Worm (Caenorhabditis elegans): Measurements from ENCODE around the gene ttr-20.
"Not testable (repeated sequence)": the region's sequence is repeated elsewhere in the genome, so short reads cannot be mapped to it uniquely, and the experiment has no call there.

- not testable (repeated sequence) for TF ChIP-seq madf-3 (GFP tag; IDR thresholded peaks at IDR 0.05); unc-130 (GFP tag; optimal IDR thresholded peaks at IDR 0.05); tlf-1 (GFP tag; optimal IDR thresholded peaks at IDR 0.05); F57A8.1 (GFP tag; optimal IDR thresholded peaks at IDR 0.05); snpc-4 (GFP tag; optimal IDR thresholded peaks at IDR 0.05); snpc-4 (tag; optimal IDR thresholded peaks at IDR 0.05); nhr-90 (tag; optimal IDR thresholded peaks at IDR 0.05); Y67H2A.10 (GFP tag; conservative IDR thresholded peaks at IDR 0.05); cebp-1 (GFP tag; IDR thresholded peaks at IDR 0.05); cebp-1 (tag; optimal IDR thresholded peaks at IDR 0.05); ceh-91 (GFP tag; IDR thresholded peaks at IDR 0.05); F33H1.4 (GFP tag; IDR thresholded peaks at IDR 0.05); K11D2.4 (GFP tag; IDR thresholded peaks at IDR 0.05); madf-10 (tag; optimal IDR thresholded peaks at IDR 0.05)
Measured at ce11 chrIV:4197167-4197566, 49.4 kb upstream of the ttr-20 start, which contains the start of gene cyp-25A6.
